Fruit fly (Drosophila melanogaster): Measurements from ENCODE around the gene sqd.

sqd gene

DNA sequence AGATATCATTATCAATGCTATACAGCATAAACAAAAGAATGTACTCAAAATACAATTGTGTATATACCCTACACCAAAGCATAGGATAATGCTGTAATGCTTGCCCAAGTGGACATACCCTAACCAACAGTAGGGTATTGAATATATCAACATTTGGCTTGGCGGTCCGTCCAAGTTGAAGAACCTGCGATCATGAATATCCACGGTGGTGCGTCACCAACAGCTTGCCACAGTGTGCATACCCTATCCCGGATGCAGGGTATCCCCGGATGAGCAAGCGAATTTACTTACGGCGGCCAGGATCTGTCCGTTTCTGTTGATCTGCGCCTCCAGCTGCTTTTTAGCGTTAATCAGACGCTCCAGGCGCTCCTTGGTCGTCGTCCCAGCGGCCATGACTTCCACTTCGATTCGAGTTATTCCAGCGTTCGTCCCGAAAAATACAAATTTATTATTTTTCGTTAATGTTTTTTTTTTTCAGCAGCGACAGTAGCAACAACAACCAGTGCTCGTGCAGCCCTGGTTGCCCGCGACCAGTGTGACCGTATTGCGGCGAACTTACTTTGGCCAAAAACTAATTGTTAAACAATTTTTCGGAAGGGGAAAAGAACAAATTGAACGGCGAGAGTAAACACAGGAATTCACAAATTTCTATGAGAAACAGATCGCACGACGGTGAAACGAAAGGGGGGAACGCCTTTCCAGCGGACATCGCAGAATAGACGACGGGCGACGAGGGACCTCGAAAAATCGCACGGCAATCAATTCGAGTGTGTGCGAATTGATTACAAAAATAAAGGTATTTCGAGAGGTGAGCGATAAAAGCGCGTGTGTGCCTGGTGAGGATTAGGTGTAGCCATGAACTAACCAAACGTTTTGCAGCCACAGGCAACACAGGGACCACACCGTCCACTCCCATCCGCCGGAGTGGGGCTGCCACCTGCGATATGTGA, 30.3 kb upstream of the sqd start, which contains the start of the genes Lkb1 and CG9588 (continued):
- TF ChIP-seq CG14710 (tag; optimal IDR thresholded peaks at IDR 0.05), result peak; percentile 27
- peak; percentile 10 for TF ChIP-seq CG33557 (GFP tag; optimal IDR thresholded peaks at IDR 0.05)
- TF ChIP-seq dysf (GFP tag; IDR thresholded peaks at IDR 0.05), result peak; percentile 79
- TF ChIP-seq HLH3B (GFP tag; IDR thresholded peaks at IDR 0.05), result peak; percentile 68
- peak; percentile 79 for TF ChIP-seq jigr1 (GFP tag; IDR thresholded peaks at IDR 0.05)
- peak; percentile 69 for TF ChIP-seq CG11085 (GFP tag; IDR thresholded peaks at IDR 0.05)
- TF ChIP-seq Mrtf (GFP tag; IDR thresholded peaks at IDR 0.05), result peak; percentile 69
- peak; percentile 27 for TF ChIP-seq CG1602 (GFP tag; optimal IDR thresholded peaks at IDR 0.05)
- TF ChIP-seq CG17912 (GFP tag; optimal IDR thresholded peaks at IDR 0.05), result no peak
- 0 out of 2 replicates have a peak, but pooled peaks have one; percentile 42 for TF ChIP-seq dan (GFP tag; IDR thresholded peaks at IDR 0.05)
- peak; percentile 81 for TF ChIP-seq CG14667 (GFP tag; IDR thresholded peaks at IDR 0.05)
- TF ChIP-seq pnt (GFP tag; optimal IDR thresholded peaks at IDR 0.05), result peak; percentile 42
- TF ChIP-seq row (GFP tag; IDR thresholded peaks at IDR 0.05), result peak; percentile 81
- no peak for TF ChIP-seq z (GFP tag; IDR thresholded peaks at IDR 0.05)
- peak; percentile 85 for TF ChIP-seq MESR4 (GFP tag; optimal IDR thresholded peaks at IDR 0.05)
- TF ChIP-seq CG10366 (GFP tag; IDR thresholded peaks at IDR 0.05), result peak; percentile 75
- peak; percentile 40; the same call in 1 of the 2 replicates for TF ChIP-seq CG10321 (GFP tag; IDR thresholded peaks at IDR 0.05)
- TF ChIP-seq tll (GFP tag; optimal IDR thresholded peaks at IDR 0.05), result no peak
- TF ChIP-seq CG4730 (GFP tag; IDR thresholded peaks at IDR 0.05), result peak; percentile 60
- TF ChIP-seq lilli (GFP tag; optimal IDR thresholded peaks at IDR 0.05), result peak; percentile 71
- peak; percentile 46 for TF ChIP-seq CHES-1-like (GFP tag; optimal IDR thresholded peaks at IDR 0.05)
- no peak for TF ChIP-seq org-1 (GFP tag; optimal IDR thresholded peaks at IDR 0.05)
- TF ChIP-seq ERR (GFP tag; optimal IDR thresholded peaks at IDR 0.05), result peak; percentile 17
- peak; percentile 88 for TF ChIP-seq ci (GFP tag; IDR thresholded peaks at IDR 0.05)
- TF ChIP-seq CG7556 (GFP tag; optimal IDR thresholded peaks at IDR 0.05), result peak; percentile 28
- TF ChIP-seq CG18599 (GFP tag; optimal IDR thresholded peaks at IDR 0.05), result peak; percentile 53
- TF ChIP-seq ttk (GFP tag; IDR thresholded peaks at IDR 0.05), result peak; percentile 83
- peak; percentile 45 for TF ChIP-seq shn (GFP tag; optimal IDR thresholded peaks at IDR 0.05)
- 0 out of 2 replicates have a peak, but pooled peaks have one; percentile 28 for TF ChIP-seq bowl (GFP tag; IDR thresholded peaks at IDR 0.05)
- TF ChIP-seq CG3838 (GFP tag; optimal IDR thresholded peaks at IDR 0.05), result peak; percentile 1
- TF ChIP-seq Atf-2 (GFP tag; optimal IDR thresholded peaks at IDR 0.05), result peak; percentile 35
- TF ChIP-seq Rx (GFP tag; IDR thresholded peaks at IDR 0.05), result peak; percentile 87
- peak; percentile 79 for TF ChIP-seq MBD-R2 (GFP tag; IDR thresholded peaks at IDR 0.05)
- peak; percentile 27 for TF ChIP-seq jing (GFP tag; optimal IDR thresholded peaks at IDR 0.05)
- peak; percentile 72; the same call in 2 of the 3 replicates for TF ChIP-seq so (GFP tag; IDR thresholded peaks at IDR 0.05)
- TF ChIP-seq bab2 (GFP tag; optimal IDR thresholded peaks at IDR 0.05), result peak; percentile 55
- peak; percentile 80 for TF ChIP-seq sob (GFP tag; IDR thresholded peaks at IDR 0.05)
- peak; percentile 70 for TF ChIP-seq H15 (GFP tag; IDR thresholded peaks at IDR 0.05)
- peak; percentile 38 for TF ChIP-seq NfI (GFP tag; optimal IDR thresholded peaks at IDR 0.05)
- TF ChIP-seq CG9609 (GFP tag; optimal IDR thresholded peaks at IDR 0.05), result peak; percentile 66
- no peak for TF ChIP-seq sens-2 (GFP tag; IDR thresholded peaks at IDR 0.05)
- TF ChIP-seq CG34422 (GFP tag; IDR thresholded peaks at IDR 0.05), result peak; percentile 81
- 0 out of 2 replicates have a peak, but pooled peaks have one; percentile 43 for TF ChIP-seq CG11696 (GFP tag; IDR thresholded peaks at IDR 0.05)
- peak; percentile 59 for TF ChIP-seq Sox102F (GFP tag; optimal IDR thresholded peaks at IDR 0.05)
- peak; percentile 52; the same call in 2 of the 3 replicates for TF ChIP-seq CG6791 (GFP tag; IDR thresholded peaks at IDR 0.05; ENCODE audit: partially characterized antibody)
- TF ChIP-seq kah (GFP tag; optimal IDR thresholded peaks at IDR 0.05), result no peak
- no peak for TF ChIP-seq NC2β (GFP tag; optimal IDR thresholded peaks at IDR 0.05)
- peak; percentile 19; the same call in 1 of the 2 replicates for TF ChIP-seq Scr (GFP tag; IDR thresholded peaks at IDR 0.05; ENCODE audit: partially characterized antibody)
- peak; percentile 48; the same call in 1 of the 2 replicates for TF ChIP-seq CkIIα-i1 (GFP tag; IDR thresholded peaks at IDR 0.05)
